Worm (Caenorhabditis elegans): ENCODE measurements around the gene F36A4.3.

F36A4.3 gene

ce11 chrIV:4259433-4259832, 10.0 kb upstream of the F36A4.3 start:
- TF ChIP-seq sdc-2 (tag; optimal IDR thresholded peaks at IDR 0.05), result no peak
- no peak for TF ChIP-seq K02D7.2 (tag; optimal IDR thresholded peaks at IDR 0.05)
- TF ChIP-seq hlh-15 (tag; optimal IDR thresholded peaks at IDR 0.05), result no peak
- TF ChIP-seq nhr-232 (tag; optimal IDR thresholded peaks at IDR 0.05), result no peak
- TF ChIP-seq ceh-18 (tag; optimal IDR thresholded peaks at IDR 0.05), result no peak
- no peak for TF ChIP-seq hlh-30 (tag; optimal IDR thresholded peaks at IDR 0.05; ENCODE audit: insufficient read depth)
- TF ChIP-seq ceh-9 (tag; optimal IDR thresholded peaks at IDR 0.05), result no peak
- no peak for TF ChIP-seq pax-1 (tag; optimal IDR thresholded peaks at IDR 0.05)
- TF ChIP-seq npax-4 (tag; optimal IDR thresholded peaks at IDR 0.05), result no peak

- TF ChIP-seq lin-11 (tag; optimal IDR thresholded peaks at IDR 0.05) (no peak), pag-3 (tag; optimal IDR thresholded peaks at IDR 0.05; ENCODE audit: borderline replicate concordance) (no peak), fkh-6 (tag; optimal IDR thresholded peaks at IDR 0.05) (no peak), dve-1 (tag; optimal IDR thresholded peaks at IDR 0.05) (no peak), pax-1 (tag; optimal IDR thresholded peaks at IDR 0.05) (no peak), dmd-4 (tag; optimal IDR thresholded peaks at IDR 0.05; ENCODE audit: borderline replicate concordance) (no peak), hlh-6 (tag; optimal IDR thresholded peaks at IDR 0.05) (no peak), sdc-2 (tag; optimal IDR thresholded peaks at IDR 0.05) (no peak), pha-2 (tag; optimal IDR thresholded peaks at IDR 0.05) (no peak), ama-1 (optimal IDR thresholded peaks at IDR 0.05) (no peak), pat-9 (tag; optimal IDR thresholded peaks at IDR 0.05) (no peak), syd-9 (tag; optimal IDR thresholded peaks at IDR 0.05) (no peak), npax-4 (tag; optimal IDR thresholded peaks at IDR 0.05) (no peak), pqm-1 (tag; optimal IDR thresholded peaks at IDR 0.05) (no peak)
Measured at ce11 chrIV:4262993-4263392, 6.4 kb upstream of the F36A4.3 start, which contains the start of gene col-33. Gene col-33 (plus strand): TSS chrIV:4263293.

- TF ChIP-seq madf-2 (tag; optimal IDR thresholded peaks at IDR 0.05), result no peak
- no peak for TF ChIP-seq ahr-1 (tag; optimal IDR thresholded peaks at IDR 0.05)
- no peak for TF ChIP-seq fkh-10 (GFP tag; optimal IDR thresholded peaks at IDR 0.05)
- TF ChIP-seq sdc-2 (tag; optimal IDR thresholded peaks at IDR 0.05), result no peak
- TF ChIP-seq ceh-18 (tag; optimal IDR thresholded peaks at IDR 0.05), result no peak
- no peak for TF ChIP-seq hlh-15 (tag; optimal IDR thresholded peaks at IDR 0.05)
- no peak for TF ChIP-seq C38D4.7 (GFP tag; optimal IDR thresholded peaks at IDR 0.05)
- TF ChIP-seq K09A11.1 (tag; optimal IDR thresholded peaks at IDR 0.05; ENCODE audit: insufficient read depth), result no peak
- no peak for TF ChIP-seq nfya-1 (tag; optimal IDR thresholded peaks at IDR 0.05)
- TF ChIP-seq C08G9.2 (tag; optimal IDR thresholded peaks at IDR 0.05), result peak; percentile 54
- TF ChIP-seq elt-2 (tag; optimal IDR thresholded peaks at IDR 0.05), result no peak
- TF ChIP-seq hlh-6 (tag; optimal IDR thresholded peaks at IDR 0.05), result peak; percentile 63
- TF ChIP-seq che-1 (tag; optimal IDR thresholded peaks at IDR 0.05), result no peak
- TF ChIP-seq fax-1 (tag; optimal IDR thresholded peaks at IDR 0.05), result no peak
- TF ChIP-seq ceh-24 (tag; optimal IDR thresholded peaks at IDR 0.05), result no peak
- no peak for TF ChIP-seq hlh-8 (tag; optimal IDR thresholded peaks at IDR 0.05)
- no peak for TF ChIP-seq eyg-1 (tag; optimal IDR thresholded peaks at IDR 0.05)
- no peak for TF ChIP-seq ceh-6 (GFP tag; optimal IDR thresholded peaks at IDR 0.05)
- no peak for TF ChIP-seq pha-2 (tag; optimal IDR thresholded peaks at IDR 0.05)
- no peak for TF ChIP-seq pag-3 (tag; optimal IDR thresholded peaks at IDR 0.05; ENCODE audit: borderline replicate concordance)
- TF ChIP-seq pat-9 (tag; optimal IDR thresholded peaks at IDR 0.05), result no peak
- peak; percentile 15 for TF ChIP-seq elt-4 (tag; optimal IDR thresholded peaks at IDR 0.05)
- no peak for TF ChIP-seq gmeb-2 (tag; optimal IDR thresholded peaks at IDR 0.05)
- no peak for TF ChIP-seq ceh-34 (tag; optimal IDR thresholded peaks at IDR 0.05)
- no peak for TF ChIP-seq ztf-16 (tag; optimal IDR thresholded peaks at IDR 0.05)
- TF ChIP-seq odd-2 (tag; optimal IDR thresholded peaks at IDR 0.05), result no peak
- no peak for TF ChIP-seq ttx-3 (tag; optimal IDR thresholded peaks at IDR 0.05)
- peak; percentile 6 for TF ChIP-seq tbx-2 (tag; optimal IDR thresholded peaks at IDR 0.05)
- no peak for TF ChIP-seq ceh-45 (GFP tag; IDR thresholded peaks at IDR 0.05)
- no peak for TF ChIP-seq ceh-14 (tag; optimal IDR thresholded peaks at IDR 0.05)
- no peak for TF ChIP-seq ceh-2 (tag; optimal IDR thresholded peaks at IDR 0.05)
- TF ChIP-seq tbx-7 (tag; optimal IDR thresholded peaks at IDR 0.05), result no peak
- TF ChIP-seq dmd-4 (tag; optimal IDR thresholded peaks at IDR 0.05; ENCODE audit: borderline replicate concordance), result no peak
- no peak for TF ChIP-seq fkh-6 (tag; optimal IDR thresholded peaks at IDR 0.05)
Measured at ce11 chrIV:4264649-4265048, 4.8 kb upstream of the F36A4.3 start.

Data from whole organism, late embryonic.